Fruit fly (Drosophila melanogaster) whole organism, embryonic: ENCODE data around the gene CG9297.
A peak's percentile ranks its signal among the peaks of the same experiment; 100 is the strongest.

Experiments
- Bgb ChIP-seq: fragments of 200-800 bp; sonication (Bioruptor generic); IDR thresholded peaks from 2 replicates; pipeline ENCODE4 v1.3.6; 2022; ENCODE audit warnings: missing biosample characterization, missing genetic modification characterization; ENCODE audit not compliant: partially characterized antibody
- CG10959 ChIP-seq: fragments of 200-800 bp; sonication (Bioruptor generic); IDR thresholded peaks from 2 replicates; pipeline ENCODE4 v1.3.6; 2022; ENCODE audit warnings: missing biosample characterization, missing genetic modification characterization
- CG11398 ChIP-seq: fragments of 200-800 bp; sonication (Bioruptor generic); optimal IDR thresholded peaks from 2 replicates; lab custom pipeline; 2016; ENCODE audit warnings: missing biosample characterization, missing genetic modification characterization
- CG12942 ChIP-seq: fragments of 200-800 bp; sonication (Bioruptor generic); optimal IDR thresholded peaks from 3 replicates; lab custom pipeline; 2016; ENCODE audit warnings: missing biosample characterization, missing genetic modification characterization
- CG2116 ChIP-seq: fragments of 200-800 bp; sonication (Bioruptor generic); optimal IDR thresholded peaks from 3 replicates; lab custom pipeline; 2018; ENCODE audit warnings: missing biosample characterization, mild to moderate bottlenecking, missing genetic modification characterization
- CG2129 ChIP-seq: fragments of 200-800 bp; sonication (Bioruptor generic); IDR thresholded peaks from 2 replicates; pipeline ENCODE4 v1.3.6; 2022; ENCODE audit warnings: missing biosample characterization, missing genetic modification characterization; ENCODE audit not compliant: partially characterized antibody
- CG3163 ChIP-seq: fragments of 200-800 bp; sonication (Bioruptor generic); optimal IDR thresholded peaks from 3 replicates; lab custom pipeline; 2016; ENCODE audit warnings: missing biosample characterization, missing genetic modification characterization
- CG33557 ChIP-seq: fragments of 200-800 bp; sonication (Bioruptor generic); optimal IDR thresholded peaks from 2 replicates; lab custom pipeline; 2019; ENCODE audit warnings: missing biosample characterization, mild to moderate bottlenecking, missing genetic modification characterization, moderate library complexity
- CG3726 ChIP-seq: fragments of 200-800 bp; sonication (Bioruptor generic); IDR thresholded peaks from 3 replicates; pipeline ENCODE4, ENCODE4 v1.3.6; 2022; ENCODE audit warnings: missing biosample characterization, missing genetic modification characterization
- CG42726 ChIP-seq: fragments of 200-800 bp; sonication (Bioruptor generic); IDR thresholded peaks from 2 replicates; pipeline ENCODE4 v1.3.6; 2022; ENCODE audit warnings: missing biosample characterization, missing genetic modification characterization; ENCODE audit not compliant: partially characterized antibody
- CG9609 ChIP-seq: fragments of 200-800 bp; sonication (Bioruptor generic); optimal IDR thresholded peaks from 3 replicates; lab custom pipeline; 2016; ENCODE audit warnings: missing biosample characterization, missing genetic modification characterization
- CG9932 ChIP-seq: fragments of 200-800 bp; sonication (Bioruptor generic); IDR thresholded peaks from 2 replicates; pipeline ENCODE4 v1.3.6; 2022; ENCODE audit warnings: missing biosample characterization, missing genetic modification characterization
- D19B ChIP-seq: fragments of 200-800 bp; sonication (Bioruptor generic); optimal IDR thresholded peaks from 2 replicates; lab custom pipeline; 2017; ENCODE audit warnings: missing biosample characterization, mild to moderate bottlenecking, missing genetic modification characterization
- Dip2 ChIP-seq: fragments of 200-800 bp; sonication (Bioruptor generic); IDR thresholded peaks from 2 replicates; pipeline ENCODE4 v1.3.6; 2022; ENCODE audit warnings: missing biosample characterization, missing genetic modification characterization
- ERR ChIP-seq: fragments of 200-800 bp; sonication (Bioruptor generic); optimal IDR thresholded peaks from 2 replicates; lab custom pipeline; 2016; ENCODE audit warnings: missing biosample characterization, missing genetic modification characterization
- Ets97D ChIP-seq: fragments of 200-800 bp; sonication (Bioruptor generic); optimal IDR thresholded peaks from 3 replicates; lab custom pipeline; 2016; ENCODE audit warnings: missing biosample characterization, missing genetic modification characterization
- Fer2 ChIP-seq: fragments of 200-800 bp; sonication (Bioruptor generic); optimal IDR thresholded peaks from 2 replicates; lab custom pipeline; 2018; ENCODE audit warnings: missing biosample characterization, mild to moderate bottlenecking, missing genetic modification characterization, moderate library complexity
- Gsc ChIP-seq: fragments of 200-800 bp; sonication (Bioruptor generic); IDR thresholded peaks from 2 replicates; pipeline ENCODE4 v1.3.6; 2022; ENCODE audit warnings: missing biosample characterization, missing genetic modification characterization
- Hey ChIP-seq: fragments of 200-800 bp; sonication (Bioruptor generic); optimal IDR thresholded peaks from 3 replicates; lab custom pipeline; 2018; ENCODE audit warnings: missing biosample characterization, mild to moderate bottlenecking, missing genetic modification characterization
- Hmr ChIP-seq: fragments of 200-800 bp; sonication (Bioruptor generic); optimal IDR thresholded peaks from 3 replicates; lab custom pipeline; 2017; ENCODE audit warnings: mild to moderate bottlenecking, missing biosample characterization, missing genetic modification reagents, missing genetic modification characterization
- Hr78 ChIP-seq, 2 experiments: fragments of 200-800 bp in 1 of 2; fragments of >200 bp in 1 of 2; sonication (Bioruptor generic) in 1 of 2; optimal IDR thresholded peaks; 2 replicates each; lab custom pipeline; 2017 to 2019; ENCODE audit warnings: missing biosample characterization in 2 of 2, missing genetic modification characterization in 2 of 2, mild to moderate bottlenecking in 1 of 2, moderate library complexity in 1 of 2
- Mes4 ChIP-seq: fragments of 200-800 bp; sonication (Bioruptor generic); optimal IDR thresholded peaks from 2 replicates; lab custom pipeline; 2016; ENCODE audit warnings: missing biosample characterization, missing genetic modification characterization
- NFAT ChIP-seq: fragments of 200-800 bp; sonication (Bioruptor generic); IDR thresholded peaks from 2 replicates; pipeline ENCODE4 v1.3.6; 2022; ENCODE audit warnings: missing biosample characterization, missing genetic modification characterization
- PHDP ChIP-seq: fragments of 200-800 bp; sonication (Bioruptor generic); optimal IDR thresholded peaks from 3 replicates; lab custom pipeline; 2018; ENCODE audit warnings: missing biosample characterization, mild to moderate bottlenecking, missing genetic modification characterization, moderate library complexity
- Poxn ChIP-seq: fragments of 200-800 bp; sonication (Bioruptor generic); IDR thresholded peaks from 2 replicates; pipeline ENCODE4 v1.3.6; 2022; ENCODE audit warnings: missing biosample characterization, missing genetic modification characterization
- Rx ChIP-seq: fragments of 200-800 bp; sonication (Bioruptor generic); IDR thresholded peaks from 2 replicates; pipeline ENCODE4 v1.3.6; 2022; ENCODE audit warnings: missing biosample characterization, missing genetic modification characterization
- Stat92E ChIP-seq, 3 experiments: fragments of >200 bp in 2 of 3; fragments of 200-800 bp in 1 of 3; sonication (Bioruptor generic) in 1 of 3; optimal IDR thresholded peaks; 2 replicates each; lab custom pipeline; 2017 to 2019; ENCODE audit warnings: missing biosample characterization in 3 of 3, missing genetic modification characterization in 3 of 3, mild to moderate bottlenecking in 1 of 3, moderate library complexity in 1 of 3
- Taf1 ChIP-seq: fragments of 200-800 bp; sonication (Bioruptor generic); IDR thresholded peaks from 2 replicates; pipeline ENCODE4 v1.3.6; 2022; ENCODE audit warnings: missing biosample characterization, missing genetic modification characterization
- YL-1 ChIP-seq: fragments of 200-800 bp; sonication (Bioruptor generic); optimal IDR thresholded peaks from 3 replicates; lab custom pipeline; 2017; ENCODE audit warnings: missing biosample characterization, mild to moderate bottlenecking, missing genetic modification characterization
- chm ChIP-seq: fragments of 200-800 bp; sonication (Bioruptor generic); IDR thresholded peaks from 2 replicates; pipeline ENCODE4 v1.3.6; 2022; ENCODE audit warnings: missing biosample characterization, missing genetic modification characterization
- chn ChIP-seq: fragments of 200-800 bp; sonication (Bioruptor generic); optimal IDR thresholded peaks from 2 replicates; lab custom pipeline; 2016; ENCODE audit warnings: missing biosample characterization, missing genetic modification characterization
- ci ChIP-seq: fragments of 200-800 bp; sonication (Bioruptor generic); IDR thresholded peaks from 3 replicates; pipeline ENCODE4 v1.3.6; 2022; ENCODE audit warnings: missing biosample characterization, missing genetic modification characterization
- dati ChIP-seq: fragments of 200-800 bp; sonication (Bioruptor generic); IDR thresholded peaks from 2 replicates; pipeline ENCODE4 v1.3.6; 2022; ENCODE audit warnings: missing biosample characterization, missing genetic modification characterization
- fd3F ChIP-seq: fragments of 200-800 bp; sonication (Bioruptor generic); optimal IDR thresholded peaks from 2 replicates; lab custom pipeline; 2018; ENCODE audit warnings: missing biosample characterization, mild to moderate bottlenecking, missing genetic modification characterization, moderate library complexity
- ftz-f1 ChIP-seq: fragments of 200-800 bp; sonication (Bioruptor generic); optimal IDR thresholded peaks from 2 replicates; lab custom pipeline; 2016; ENCODE audit warnings: missing biosample characterization, missing genetic modification characterization
- grn ChIP-seq: fragments of 200-800 bp; sonication (Bioruptor generic); optimal IDR thresholded peaks from 3 replicates; lab custom pipeline; 2017; ENCODE audit warnings: missing biosample characterization, missing genetic modification characterization
- her ChIP-seq: fragments of 200-800 bp; sonication (Bioruptor generic); optimal IDR thresholded peaks from 2 replicates; lab custom pipeline; 2016; ENCODE audit warnings: missing biosample characterization, missing genetic modification characterization
- jigr1 ChIP-seq: fragments of 200-800 bp; sonication (Bioruptor generic); IDR thresholded peaks from 3 replicates; pipeline ENCODE4 v1.3.6; 2022; ENCODE audit warnings: missing biosample characterization, missing genetic modification characterization
- jumu ChIP-seq: fragments of 200-800 bp; sonication (Bioruptor generic); optimal IDR thresholded peaks from 3 replicates; lab custom pipeline; 2016; ENCODE audit warnings: missing biosample characterization, missing genetic modification characterization
- kah ChIP-seq: fragments of 200-800 bp; sonication (Bioruptor generic); optimal IDR thresholded peaks from 2 replicates; lab custom pipeline; 2018; ENCODE audit warnings: missing biosample characterization, mild to moderate bottlenecking, missing genetic modification characterization
- ken ChIP-seq: fragments of 200-800 bp; sonication (Bioruptor generic); IDR thresholded peaks from 3 replicates; pipeline ENCODE4 v1.3.6; 2022; ENCODE audit warnings: missing biosample characterization, missing genetic modification characterization
- maf-S ChIP-seq: fragments of 200-800 bp; sonication (Bioruptor generic); optimal IDR thresholded peaks from 2 replicates; lab custom pipeline; 2016; ENCODE audit warnings: missing biosample characterization, missing genetic modification characterization
- mirr ChIP-seq: fragments of 200-800 bp; sonication (Bioruptor generic); optimal IDR thresholded peaks from 3 replicates; lab custom pipeline; 2018; ENCODE audit warnings: missing biosample characterization, mild to moderate bottlenecking, missing genetic modification characterization
- nom ChIP-seq: fragments of 200-800 bp; sonication (Bioruptor generic); optimal IDR thresholded peaks from 2 replicates; lab custom pipeline; 2017; ENCODE audit warnings: missing biosample characterization, missing genetic modification characterization, mild to moderate bottlenecking, moderate library complexity, missing genetic modification reagents
- sens-2 ChIP-seq: fragments of 200-800 bp; sonication (Bioruptor generic); IDR thresholded peaks from 2 replicates; pipeline ENCODE4 v1.3.6; 2022; ENCODE audit warnings: missing biosample characterization, missing genetic modification characterization
- shn ChIP-seq: fragments of 200-800 bp; sonication (Bioruptor generic); optimal IDR thresholded peaks from 3 replicates; lab custom pipeline; 2016; ENCODE audit warnings: missing biosample characterization, missing genetic modification characterization
- slbo ChIP-seq: fragments of 200-800 bp; sonication (Bioruptor generic); IDR thresholded peaks from 2 replicates; pipeline ENCODE4 v1.3.6; 2022; ENCODE audit warnings: missing biosample characterization, missing genetic modification characterization
- sug ChIP-seq: fragments of 200-800 bp; optimal IDR thresholded peaks from 2 replicates; lab custom pipeline; 2019; ENCODE audit warnings: missing biosample characterization, mild to moderate bottlenecking, missing genetic modification characterization, moderate library complexity
- unc-4 ChIP-seq: fragments of 200-800 bp; sonication (Bioruptor generic); IDR thresholded peaks from 2 replicates; pipeline ENCODE4 v1.3.6; 2022; ENCODE audit warnings: missing biosample characterization, missing genetic modification characterization; ENCODE audit not compliant: partially characterized antibody
- vfl ChIP-seq: fragments of 200-800 bp; sonication (Bioruptor generic); optimal IDR thresholded peaks from 2 replicates; lab custom pipeline; 2016; ENCODE audit warnings: missing biosample characterization, missing genetic modification characterization

CG9297 gene

DNA sequence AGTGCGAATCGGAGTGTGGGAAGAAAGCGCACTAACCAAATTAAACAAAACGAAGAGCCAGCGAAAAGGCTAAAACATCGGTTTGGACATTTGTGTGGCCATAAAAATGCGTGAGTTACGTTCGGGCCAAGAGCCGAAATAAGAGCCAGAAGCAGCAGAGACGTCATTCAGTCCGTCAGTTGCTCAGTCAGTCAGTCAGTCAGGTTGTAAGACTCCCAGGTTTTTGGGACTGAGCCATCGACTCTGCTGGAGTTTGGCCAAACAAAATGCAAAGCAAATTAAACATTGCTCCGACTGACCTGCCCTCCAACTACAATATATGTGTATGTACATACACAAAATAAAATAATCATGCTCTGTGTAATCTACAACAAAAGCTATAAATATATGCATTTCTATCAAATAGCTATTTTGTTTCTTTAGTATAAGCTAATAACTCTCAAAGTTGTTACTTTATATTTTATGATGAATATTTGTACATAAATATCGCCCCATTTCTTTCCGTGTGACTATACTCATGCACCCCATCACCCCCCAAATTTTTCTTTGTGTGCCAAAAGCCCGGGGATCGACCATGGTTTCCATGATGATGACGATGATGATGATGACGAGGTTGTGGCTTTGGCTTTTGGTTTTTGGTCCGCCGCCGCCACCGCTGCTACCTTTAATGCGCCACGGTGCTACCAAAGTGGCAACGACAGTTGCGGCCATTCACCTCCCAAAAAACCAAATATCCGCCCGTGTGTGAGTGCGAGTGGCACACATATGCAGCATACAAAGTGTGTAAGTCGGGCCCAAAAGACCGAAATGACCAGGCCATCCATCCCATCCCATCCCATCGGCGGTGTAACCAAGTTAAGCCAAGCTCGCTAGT, 22.0 kb downstream of the CG9297 start (continued):
- TF ChIP-seq CG3726 (GFP tag; lab: Robert Waterston, UW) (no peak), maf-S (GFP tag; lab: Kevin White, UChicago) (no peak), sens-2 (GFP tag; lab: Robert Waterston, UW) (no peak), ERR (GFP tag; lab: Kevin White, UChicago) (no peak), D19B (GFP tag; lab: Kevin White, UChicago) (no peak), nom (no peak), Hmr (GFP tag; lab: Kevin White, UChicago) (no peak), CG42726 (GFP tag; lab: Robert Waterston, UW) (no peak), Hey (tag; lab: Kevin White, UChicago) (no peak), chn (GFP tag; lab: Kevin White, UChicago) (no peak), Dip2 (no peak), fd3F (GFP tag; lab: Kevin White, UChicago) (no peak), jumu (GFP tag; lab: Kevin White, UChicago) (peak; percentile 15), CG2129 (GFP tag; lab: Robert Waterston, UW) (no peak), CG9932 (no peak), Fer2 (tag; lab: Kevin White, UChicago) (no peak), Mes4 (GFP tag; lab: Kevin White, UChicago) (no peak), chm (GFP tag; lab: Robert Waterston, UW) (no peak), ci (GFP tag; lab: Robert Waterston, UW) (no peak), Bgb (GFP tag; lab: Robert Waterston, UW) (no peak), mirr (GFP tag; lab: Kevin White, UChicago) (no peak), CG12942 (GFP tag; lab: Kevin White, UChicago) (no peak), Gsc (no peak), Ets97D (GFP tag; lab: Kevin White, UChicago) (no peak), Taf1 (no peak), CG2116 (GFP tag; lab: Kevin White, UChicago) (no peak), unc-4 (GFP tag; lab: Robert Waterston, UW) (no peak), CG10959 (GFP tag; lab: Robert Waterston, UW) (no peak), jigr1 (no peak), her (GFP tag; lab: Kevin White, UChicago) (no peak), Poxn (GFP tag; lab: Robert Waterston, UW) (no peak), Hr78 (GFP tag; optimal IDR thresholded peaks at IDR 0.05; lab: Kevin White, UChicago) (peak in 1 of 2 experiments; percentile 53), CG9609 (GFP tag; lab: Kevin White, UChicago) (no peak), NFAT (no peak), sug (no peak), grn (GFP tag; lab: Kevin White, UChicago) (no peak), vfl (GFP tag; lab: Kevin White, UChicago) (no peak), slbo (GFP tag; lab: Robert Waterston, UW) (no peak), CG3163 (GFP tag; lab: Kevin White, UChicago) (no peak), Rx (GFP tag; lab: Robert Waterston, UW) (no peak), YL-1 (GFP tag; lab: Kevin White, UChicago) (no peak), shn (GFP tag; lab: Kevin White, UChicago) (no peak), ftz-f1 (GFP tag; lab: Kevin White, UChicago) (no peak), CG33557 (GFP tag; lab: Kevin White, UChicago) (no peak), ken (GFP tag; lab: Robert Waterston, UW) (no peak; the same call in 2 of the 3 replicates), kah (GFP tag; lab: Kevin White, UChicago) (no peak), dati (GFP tag; lab: Robert Waterston, UW) (no peak), PHDP (peak; percentile 50), CG11398 (GFP tag; lab: Kevin White, UChicago) (no peak), Stat92E (GFP tag; optimal IDR thresholded peaks at IDR 0.05; lab: Kevin White, UChicago) (no peak)
